Worm (Caenorhabditis elegans) whole organism, early embryonic: ENCODE data around the gene F36D4.4.

Experiments
- B0310.2 ChIP-seq: sonication (generic microtip); optimal IDR thresholded peaks from 2 replicates; lab custom pipeline; 2016; ENCODE audit warnings: mild to moderate bottlenecking, missing genetic modification characterization, missing compliant biosample characterization
- F13C5.2 ChIP-seq: sonication (generic microtip); optimal IDR thresholded peaks from 2 replicates; lab custom pipeline; 2017; ENCODE audit warnings: mild to moderate bottlenecking, missing genetic modification characterization, inconsistent platforms, missing compliant biosample characterization
- aly-1 ChIP-seq: sonication (generic microtip); optimal IDR thresholded peaks from 2 replicates; lab custom pipeline; 2016; ENCODE audit warnings: missing genetic modification characterization, missing compliant biosample characterization
- ama-1 ChIP-seq: fragments of 150-350 bp; optimal IDR thresholded peaks from 2 replicates; lab custom pipeline; 2014
- ceh-13 ChIP-seq: fragments of 200-800 bp; sonication (Bioruptor generic); optimal IDR thresholded peaks from 2 replicates; lab custom pipeline; 2018; ENCODE audit warnings: mild to moderate bottlenecking, missing genetic modification characterization, missing compliant biosample characterization
- ceh-36 ChIP-seq: sonication (generic microtip); optimal IDR thresholded peaks from 2 replicates; lab custom pipeline; 2016; ENCODE audit warnings: missing genetic modification characterization, inconsistent platforms, missing compliant biosample characterization
- hmbx-1 ChIP-seq: sonication (generic microtip); optimal IDR thresholded peaks from 2 replicates; lab custom pipeline; 2016; ENCODE audit warnings: mild to moderate bottlenecking, missing genetic modification characterization, missing compliant biosample characterization
- hmg-4 ChIP-seq: fragments of 200-800 bp; sonication (Bioruptor generic); optimal IDR thresholded peaks from 2 replicates; lab custom pipeline; 2018; ENCODE audit warnings: mild to moderate bottlenecking, missing genetic modification characterization, missing compliant biosample characterization
- hnd-1 ChIP-seq: sonication (generic microtip); optimal IDR thresholded peaks from 2 replicates; lab custom pipeline; 2016; ENCODE audit warnings: missing genetic modification characterization, missing compliant biosample characterization
- pes-1 ChIP-seq: fragments of 200-800 bp; sonication (Bioruptor generic); IDR thresholded peaks from 2 replicates; pipeline ENCODE4 v1.3.6; 2022; ENCODE audit warnings: missing genetic modification reagents, missing genetic modification characterization, missing compliant biosample characterization
- sea-1 ChIP-seq: fragments of 200-800 bp; sonication (Bioruptor generic); conservative IDR thresholded peaks from 2 replicates; pipeline ENCODE4 v1.3.6; 2022; ENCODE audit warnings: missing genetic modification characterization, missing compliant biosample characterization
- tbx-11 ChIP-seq: fragments of 200-800 bp; sonication (Bioruptor generic); IDR thresholded peaks from 2 replicates; pipeline ENCODE4 v1.3.6; 2022; ENCODE audit warnings: missing genetic modification characterization, missing compliant biosample characterization
- tbx-37 ChIP-seq: fragments of 200-800 bp; sonication (Bioruptor generic); conservative IDR thresholded peaks from 2 replicates; pipeline ENCODE4 v1.3.6; 2022; ENCODE audit warnings: missing genetic modification reagents, missing genetic modification characterization, missing compliant biosample characterization

DNA sequence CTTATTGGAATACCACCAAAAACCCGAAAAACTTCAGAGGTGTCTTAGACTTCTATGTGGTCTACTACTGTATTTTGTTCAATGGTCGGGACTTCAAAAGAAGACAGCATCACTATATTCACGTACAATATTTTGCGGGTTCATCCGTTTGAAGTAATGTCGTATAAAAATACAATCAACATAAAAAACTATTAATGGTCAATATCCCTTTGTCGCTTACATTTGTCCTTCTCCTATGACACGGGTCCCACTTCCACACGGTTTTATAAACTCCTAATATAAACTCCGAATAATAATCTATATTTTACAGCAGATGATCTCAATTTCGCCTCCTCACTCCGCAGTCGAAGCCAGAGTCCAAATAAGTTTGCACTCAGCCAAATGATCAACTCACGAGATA is 43.1 kb upstream of the F36D4.4 start:
- TF ChIP-seq aly-1 (tag; lab: Kevin White, UChicago) (no peak), ama-1 (lab: Kevin White, UChicago) (no peak), F13C5.2 (tag; lab: Kevin White, UChicago) (no peak), pes-1 (GFP tag; lab: Robert Waterston, UW) (no peak), sea-1 (GFP tag; lab: Robert Waterston, UW) (no peak), ceh-13 (GFP tag; lab: Kevin White, UChicago) (no peak), tbx-37 (GFP tag; lab: Robert Waterston, UW) (no peak), hmg-4 (GFP tag; lab: Kevin White, UChicago) (no peak), hnd-1 (tag; lab: Kevin White, UChicago) (no peak), ceh-36 (tag; lab: Kevin White, UChicago) (no peak), tbx-11 (GFP tag; lab: Robert Waterston, UW) (no peak), B0310.2 (no peak), hmbx-1 (tag; lab: Kevin White, UChicago) (no peak)
